Fruit fly (Drosophila melanogaster) whole organism, wandering third instar larva: ENCODE data around the gene Taf2.

Experiments
- N ChIP-seq: fragments of >200 bp; optimal IDR thresholded peaks from 2 replicates; lab custom pipeline; 2018; ENCODE audit warnings: missing biosample characterization, missing external identifiers, missing genetic modification characterization
- OdsH ChIP-seq: fragments of 200-800 bp; sonication (Bioruptor generic); optimal IDR thresholded peaks from 2 replicates; lab custom pipeline; 2016; ENCODE audit warnings: missing biosample characterization, mild to moderate bottlenecking, missing genetic modification characterization
- dsf ChIP-seq: sonication (Bioruptor generic); optimal IDR thresholded peaks from 2 replicates; lab custom pipeline; 2016; ENCODE audit warnings: missing biosample characterization, missing genetic modification characterization, borderline replicate concordance
- ey ChIP-seq: fragments of 200-800 bp; sonication (Bioruptor generic); optimal IDR thresholded peaks from 2 replicates; lab custom pipeline; 2016; ENCODE audit warnings: missing biosample characterization, missing genetic modification characterization
- pan ChIP-seq: fragments of >200 bp; optimal IDR thresholded peaks from 2 replicates; lab custom pipeline; 2017
- psq ChIP-seq: fragments of 200-800 bp; sonication (Bioruptor generic); optimal IDR thresholded peaks from 3 replicates; lab custom pipeline; 2017; ENCODE audit warnings: missing biosample characterization, mild to moderate bottlenecking, missing genetic modification characterization, moderate library complexity

- TF ChIP-seq N (no peak), dsf (no peak), OdsH (GFP tag; lab: Kevin White, UChicago) (no peak), psq (GFP tag; lab: Kevin White, UChicago) (no peak), ey (GFP tag; lab: Kevin White, UChicago) (no peak), pan (lab: Kevin White, UChicago) (no peak)
These were observed 31.9 kb downstream of the Taf2 start for dm6 chr3L:9856430-9857218.
